Worm (Caenorhabditis elegans) whole organism, mixed stage, embryonic: ENCODE measurements around the gene C03H12.1.

Experiments
- ces-1 ChIP-seq: fragments of 150-350 bp; optimal IDR thresholded peaks from 2 replicates; lab custom pipeline; 2014; ENCODE audit warnings: missing biosample characterization, missing genetic modification reagents, missing genetic modification characterization
- mab-5 ChIP-seq: fragments of 150-350 bp; optimal IDR thresholded peaks from 2 replicates; lab custom pipeline; 2014; ENCODE audit warnings: missing biosample characterization, missing genetic modification characterization
- nhr-28 ChIP-seq: fragments of 150-350 bp; optimal IDR thresholded peaks from 2 replicates; lab custom pipeline; 2014; ENCODE audit warnings: missing biosample characterization, missing genetic modification characterization
- pha-4 ChIP-seq: fragments of 150-350 bp; optimal IDR thresholded peaks from 2 replicates; lab custom pipeline; 2018; ENCODE audit warnings: missing biosample characterization, missing genetic modification reagents, missing genetic modification characterization
- unc-39 ChIP-seq: fragments of 150-350 bp; optimal IDR thresholded peaks from 2 replicates; lab custom pipeline; 2014; ENCODE audit warnings: missing biosample characterization, missing genetic modification characterization

ce11 chrX:15704579-15705110 is 15.4 kb downstream of the C03H12.1 start:
- TF ChIP-seq pha-4: no peak
- no peak for TF ChIP-seq unc-39 (tag; lab: Kevin White, UChicago)
- TF ChIP-seq nhr-28: no peak
- TF ChIP-seq ces-1: no peak
- TF ChIP-seq mab-5 (tag; lab: Kevin White, UChicago): no peak
